Worm (Caenorhabditis elegans): Measurements from ENCODE around the gene F26F2.7.

ce11 chrV:20558270-20558669, 22.5 kb upstream of the F26F2.7 start, which contains the start of gene abf-4:
- TF ChIP-seq hlh-30 (tag; optimal IDR thresholded peaks at IDR 0.05; ENCODE audit: insufficient read depth) (no peak), skn-1 (tag; optimal IDR thresholded peaks at IDR 0.05) (no peak), nhr-11 (tag; optimal IDR thresholded peaks at IDR 0.05) (no peak), lir-3 (tag; optimal IDR thresholded peaks at IDR 0.05) (no peak)
